Worm (Caenorhabditis elegans) whole organism, midembryonic: ENCODE measurements around the gene imph-1.

Source experiments
- T22C8.4 ChIP-seq: fragments of 200-800 bp; sonication (Bioruptor generic); IDR thresholded peaks from 2 replicates; pipeline ENCODE4 v1.3.6; 2022; ENCODE audit warnings: missing genetic modification characterization, missing compliant biosample characterization
- cog-1 ChIP-seq: sonication (generic microtip); optimal IDR thresholded peaks from 2 replicates; lab custom pipeline; 2016; ENCODE audit warnings: missing genetic modification characterization, missing compliant biosample characterization
- flt-1 ChIP-seq: fragments of 200-800 bp; sonication (Bioruptor generic); IDR thresholded peaks from 2 replicates; pipeline ENCODE4 v1.3.6; 2022; ENCODE audit warnings: missing genetic modification characterization, missing compliant biosample characterization
- med-1 ChIP-seq: sonication (generic microtip); optimal IDR thresholded peaks from 2 replicates; lab custom pipeline; 2017; ENCODE audit warnings: missing genetic modification characterization, mild to moderate bottlenecking, missing compliant biosample characterization, antibody characterized with exemption, missing genetic modification reagents; ENCODE audit not compliant: insufficient read depth
- ref-1 ChIP-seq: fragments of 200-800 bp; sonication (Bioruptor generic); conservative IDR thresholded peaks from 2 replicates; pipeline ENCODE4 v1.3.6; 2022; ENCODE audit warnings: missing genetic modification reagents, missing genetic modification characterization, missing compliant biosample characterization
- tab-1 ChIP-seq: fragments of 200-800 bp; sonication (Bioruptor generic); IDR thresholded peaks from 2 replicates; pipeline ENCODE4 v1.3.6; 2022; ENCODE audit warnings: missing genetic modification characterization, missing compliant biosample characterization
- ztf-23 ChIP-seq: fragments of 200-800 bp; sonication (Bioruptor generic); IDR thresholded peaks from 2 replicates; pipeline ENCODE4 v1.3.6; 2022; ENCODE audit warnings: missing genetic modification reagents, missing genetic modification characterization, missing compliant biosample characterization
- ztf-29 ChIP-seq: fragments of 200-800 bp; sonication (Bioruptor generic); IDR thresholded peaks from 2 replicates; pipeline ENCODE4 v1.3.6; 2022; ENCODE audit warnings: missing genetic modification reagents, missing genetic modification characterization, missing compliant biosample characterization

- no peak for TF ChIP-seq ref-1
- no peak for TF ChIP-seq tab-1 (GFP tag; lab: Robert Waterston, UW)
- peak; percentile 62; the same call in 1 of the 2 replicates for TF ChIP-seq ztf-23 (GFP tag; lab: Robert Waterston, UW)
- TF ChIP-seq T22C8.4 (GFP tag; lab: Robert Waterston, UW) = no peak
- no peak for TF ChIP-seq med-1
- TF ChIP-seq flt-1 (GFP tag; lab: Robert Waterston, UW) = 0 out of 2 replicates have a peak, but pooled peaks have one; percentile 29
- no peak for TF ChIP-seq ztf-29 (GFP tag; lab: Robert Waterston, UW)
- TF ChIP-seq cog-1 (tag; lab: Kevin White, UChicago) = no peak
These were observed 45.1 kb upstream of the imph-1 start, which contains the start of the genes cct-5 and F25F2.1 for ce11 chrIII:4508064-4508905.
